Fruit fly (Drosophila melanogaster) whole organism, pupa: ENCODE results near the gene CG13311.
A peak's percentile ranks its signal among the peaks of the same experiment; 100 is the strongest.

ENCODE experiments used
- CG10348 ChIP-seq: fragments of 200-800 bp; sonication (Bioruptor generic); IDR thresholded peaks from 2 replicates; pipeline ENCODE4 v1.3.6; 2022; ENCODE audit warnings: missing biosample characterization, missing genetic modification characterization
- CG12605 ChIP-seq: fragments of 200-800 bp; sonication (Bioruptor generic); IDR thresholded peaks from 2 replicates; pipeline ENCODE4 v1.3.6; 2022; ENCODE audit warnings: missing biosample characterization, missing genetic modification characterization
- CG13204 ChIP-seq: fragments of 200-800 bp; sonication (Bioruptor generic); optimal IDR thresholded peaks from 2 replicates; lab custom pipeline; 2018; ENCODE audit warnings: missing biosample characterization, mild to moderate bottlenecking, missing genetic modification characterization, moderate library complexity
- CG14655 ChIP-seq: fragments of 200-800 bp; sonication (Bioruptor generic); optimal IDR thresholded peaks from 3 replicates; lab custom pipeline; 2017; ENCODE audit warnings: mild to moderate bottlenecking, missing biosample characterization, missing genetic modification reagents, missing genetic modification characterization
- CG15710 ChIP-seq: fragments of 200-800 bp; sonication (Bioruptor generic); optimal IDR thresholded peaks from 2 replicates; lab custom pipeline; 2018; ENCODE audit warnings: missing biosample characterization, mild to moderate bottlenecking, missing genetic modification characterization, moderate library complexity
- CG17806 ChIP-seq: fragments of 200-800 bp; sonication (Bioruptor generic); optimal IDR thresholded peaks from 2 replicates; lab custom pipeline; 2018; ENCODE audit warnings: missing biosample characterization, mild to moderate bottlenecking, missing genetic modification characterization, moderate library complexity
- CG32121 ChIP-seq: fragments of 200-800 bp; sonication (Bioruptor generic); IDR thresholded peaks from 2 replicates; pipeline ENCODE4 v1.3.6; 2022; ENCODE audit warnings: missing biosample characterization, missing genetic modification characterization
- CG8159 ChIP-seq: fragments of 200-800 bp; sonication (Bioruptor generic); optimal IDR thresholded peaks from 3 replicates; lab custom pipeline; 2018; ENCODE audit warnings: missing biosample characterization, mild to moderate bottlenecking, missing genetic modification characterization, moderate library complexity
- CG8301 ChIP-seq: fragments of 200-800 bp; sonication (Bioruptor generic); optimal IDR thresholded peaks from 2 replicates; lab custom pipeline; 2018; ENCODE audit warnings: missing biosample characterization, mild to moderate bottlenecking, missing genetic modification characterization
- CG9948 ChIP-seq: fragments of 200-800 bp; sonication (Bioruptor generic); optimal IDR thresholded peaks from 2 replicates; lab custom pipeline; 2018; ENCODE audit warnings: missing biosample characterization, mild to moderate bottlenecking, missing genetic modification characterization, moderate library complexity
- Ets98B ChIP-seq: fragments of 200-800 bp; sonication (Bioruptor generic); IDR thresholded peaks from 2 replicates; pipeline ENCODE4 v1.3.6; 2022; ENCODE audit warnings: missing biosample characterization, missing genetic modification characterization
- Pif1A ChIP-seq: fragments of 200-800 bp; sonication (Bioruptor generic); optimal IDR thresholded peaks from 3 replicates; lab custom pipeline; 2016; ENCODE audit warnings: missing biosample characterization, missing genetic modification characterization
- Pif1B ChIP-seq: fragments of 200-800 bp; sonication (Bioruptor generic); optimal IDR thresholded peaks from 3 replicates; lab custom pipeline; 2016; ENCODE audit warnings: missing biosample characterization, missing genetic modification characterization
- Snoo ChIP-seq: fragments of 200-800 bp; sonication (Bioruptor generic); optimal IDR thresholded peaks from 3 replicates; lab custom pipeline; 2017; ENCODE audit warnings: missing biosample characterization, mild to moderate bottlenecking, missing genetic modification characterization, inconsistent platforms
- fd96Ca ChIP-seq: fragments of 200-800 bp; sonication (Bioruptor generic); IDR thresholded peaks from 3 replicates; pipeline ENCODE4 v1.3.6; 2022; ENCODE audit warnings: missing biosample characterization, missing genetic modification characterization
- gl ChIP-seq: fragments of 200-800 bp; sonication (Bioruptor generic); optimal IDR thresholded peaks from 2 replicates; lab custom pipeline; 2018; ENCODE audit warnings: missing biosample characterization, mild to moderate bottlenecking, missing genetic modification characterization
- rn ChIP-seq: fragments of 200-800 bp; sonication (Bioruptor generic); IDR thresholded peaks from 2 replicates; pipeline ENCODE4 v1.3.6; 2022; ENCODE audit warnings: missing biosample characterization, missing genetic modification characterization

The CG13311 gene

DNA sequence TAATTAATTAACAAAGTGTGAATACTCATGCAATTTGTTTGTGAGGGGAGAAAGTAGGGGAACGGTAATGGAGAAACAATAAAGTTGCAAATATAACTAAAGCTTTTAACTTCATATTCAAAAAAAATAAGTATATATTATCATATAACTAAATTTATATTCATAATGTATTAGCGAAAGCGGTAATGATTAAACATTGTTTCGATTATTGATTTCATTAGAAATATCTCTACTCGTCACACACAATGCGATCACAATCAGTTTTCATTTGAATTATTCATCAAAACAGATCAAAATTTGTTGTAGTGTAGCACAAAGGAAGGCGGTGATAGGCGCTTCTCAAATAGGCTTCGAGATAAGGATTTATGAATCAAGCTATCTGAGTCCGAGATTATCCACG, 46.3 kb downstream of the CG13311 start, which contains the start of gene CG6576:
Gene CG6576, plus strand, starts transcription at position 301 of the 400 bp plus-strand sequence.
- TF ChIP-seq Snoo (tag; lab: Kevin White, UChicago) (no peak), CG15710 (tag; lab: Kevin White, UChicago) (no peak), CG32121 (no peak), CG9948 (tag; lab: Kevin White, UChicago) (no peak), Pif1A (GFP tag; lab: Kevin White, UChicago) (no peak), CG17806 (tag; lab: Kevin White, UChicago) (no peak), Ets98B (GFP tag; lab: Robert Waterston, UW) (no peak), CG8159 (tag; lab: Kevin White, UChicago) (no peak), Pif1B (GFP tag; lab: Kevin White, UChicago) (no peak), CG10348 (GFP tag; lab: Robert Waterston, UW) (no peak), fd96Ca (GFP tag; lab: Robert Waterston, UW) (no peak), rn (GFP tag; lab: Robert Waterston, UW) (no peak), CG8301 (tag; lab: Kevin White, UChicago) (no peak), CG13204 (no peak), gl (tag; lab: Kevin White, UChicago) (no peak), CG14655 (GFP tag; lab: Kevin White, UChicago) (no peak)

DNA sequence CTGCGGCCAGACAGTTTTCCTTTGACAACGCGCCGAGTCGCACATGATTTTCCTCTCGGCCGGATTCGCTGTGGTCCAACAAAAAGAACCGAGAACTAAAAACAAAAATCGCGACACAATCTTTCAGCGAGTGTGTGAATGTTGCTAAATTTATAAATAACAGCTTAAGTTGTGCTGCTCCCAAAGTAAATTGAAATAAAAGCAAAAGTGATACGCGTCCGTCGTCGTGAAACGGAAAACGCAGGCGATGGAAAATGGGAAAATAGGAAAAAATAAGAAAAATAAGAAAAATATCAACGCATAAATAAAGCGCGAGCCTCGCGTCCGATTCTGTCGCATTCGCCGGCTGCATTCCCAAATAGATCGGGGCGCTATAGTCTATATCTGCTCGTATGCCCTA, 48.4 kb downstream of the CG13311 start, which contains the start of gene Fhos:
Gene Fhos, plus strand, starts transcription at position 28 of the 400 bp plus-strand sequence.
- TF ChIP-seq CG14655 (GFP tag; lab: Kevin White, UChicago) (peak; percentile 3), CG32121 (peak; percentile 30; the same call in 1 of the 2 replicates), CG12605 (GFP tag; lab: Robert Waterston, UW) (peak; percentile 50; the same call in 1 of the 2 replicates), CG17806 (tag; lab: Kevin White, UChicago) (no peak), Ets98B (GFP tag; lab: Robert Waterston, UW) (peak; percentile 24; the same call in 1 of the 2 replicates), CG8301 (tag; lab: Kevin White, UChicago) (peak; percentile 21), CG8159 (tag; lab: Kevin White, UChicago) (no peak)
